Worm (Caenorhabditis elegans): Measurements from ENCODE around the gene lron-7.

ce11 chrX:7279671-7280389 is 12.1 kb upstream of the lron-7 start, which contains the start of gene unc-10:
- TF ChIP-seq nhr-80 (tag; optimal IDR thresholded peaks at IDR 0.05) = no peak
- TF ChIP-seq snpc-4 (GFP tag; optimal IDR thresholded peaks at IDR 0.05) = no peak
- TF ChIP-seq snpc-4 (tag; optimal IDR thresholded peaks at IDR 0.05) = no peak
- no peak for TF ChIP-seq let-526 (GFP tag; IDR thresholded peaks at IDR 0.05)
- TF ChIP-seq efl-1 (GFP tag; optimal IDR thresholded peaks at IDR 0.05) = no peak
- no peak for TF ChIP-seq ama-1 (optimal IDR thresholded peaks at IDR 0.05)
- TF ChIP-seq ama-1 (GFP tag; optimal IDR thresholded peaks at IDR 0.05) = no peak
- no peak for TF ChIP-seq attf-6 (GFP tag; IDR thresholded peaks at IDR 0.05)
- no peak for TF ChIP-seq F10E7.11 (tag; optimal IDR thresholded peaks at IDR 0.05)
- no peak for TF ChIP-seq mel-28 (tag; optimal IDR thresholded peaks at IDR 0.05; ENCODE audit: borderline replicate concordance)
- TF ChIP-seq ztf-26 (tag; optimal IDR thresholded peaks at IDR 0.05) = no peak
- no peak for TF ChIP-seq bed-1 (GFP tag; IDR thresholded peaks at IDR 0.05)
- no peak for TF ChIP-seq madf-6 (GFP tag; IDR thresholded peaks at IDR 0.05)
- no peak for TF ChIP-seq nfya-1 (tag; optimal IDR thresholded peaks at IDR 0.05; ENCODE audit: borderline replicate concordance, insufficient read depth)
- no peak for TF ChIP-seq ets-4 (GFP tag; optimal IDR thresholded peaks at IDR 0.05)
